Fruit fly (Drosophila melanogaster) whole organism, embryonic: ENCODE results near the gene dysc.

Source experiments
- Asciz ChIP-seq: fragments of 200-800 bp; sonication (Bioruptor generic); optimal IDR thresholded peaks from 2 replicates; lab custom pipeline; 2017; ENCODE audit warnings: missing biosample characterization, mild to moderate bottlenecking, missing genetic modification characterization, missing genetic modification reagents
- CG10147 ChIP-seq: fragments of 200-800 bp; sonication (Bioruptor generic); optimal IDR thresholded peaks from 2 replicates; lab custom pipeline; 2019; ENCODE audit warnings: missing biosample characterization, mild to moderate bottlenecking, missing genetic modification characterization, moderate library complexity
- CG12236 ChIP-seq: fragments of 200-800 bp; sonication (Bioruptor generic); optimal IDR thresholded peaks from 2 replicates; lab custom pipeline; 2016; ENCODE audit warnings: missing biosample characterization, missing genetic modification characterization
- CG12391 ChIP-seq: fragments of 200-800 bp; sonication (Bioruptor generic); optimal IDR thresholded peaks from 3 replicates; lab custom pipeline; 2018; ENCODE audit warnings: missing biosample characterization, mild to moderate bottlenecking, missing genetic modification characterization, moderate library complexity
- CG13296 ChIP-seq: fragments of 200-800 bp; sonication (Bioruptor generic); optimal IDR thresholded peaks from 3 replicates; lab custom pipeline; 2018; ENCODE audit warnings: missing biosample characterization, mild to moderate bottlenecking, missing genetic modification characterization
- CG15514 ChIP-seq: fragments of 200-800 bp; sonication (Bioruptor generic); optimal IDR thresholded peaks from 3 replicates; lab custom pipeline; 2017; ENCODE audit warnings: missing biosample characterization, missing genetic modification characterization, mild to moderate bottlenecking, moderate library complexity, missing genetic modification reagents
- CG17385 ChIP-seq: fragments of 200-800 bp; sonication (Bioruptor generic); optimal IDR thresholded peaks from 3 replicates; lab custom pipeline; 2018; ENCODE audit warnings: missing biosample characterization, mild to moderate bottlenecking, missing genetic modification characterization
- CG18599 ChIP-seq: fragments of 200-800 bp; sonication (Bioruptor generic); optimal IDR thresholded peaks from 3 replicates; lab custom pipeline; 2017; ENCODE audit warnings: missing biosample characterization, missing genetic modification characterization, mild to moderate bottlenecking, moderate library complexity, missing genetic modification reagents
- CG18764 ChIP-seq: fragments of 200-800 bp; sonication (Bioruptor generic); optimal IDR thresholded peaks from 3 replicates; lab custom pipeline; 2016; ENCODE audit warnings: missing biosample characterization, missing genetic modification characterization
- CG2120 ChIP-seq: fragments of 200-800 bp; sonication (Bioruptor generic); optimal IDR thresholded peaks from 3 replicates; lab custom pipeline; 2016; ENCODE audit warnings: missing biosample characterization, missing genetic modification characterization
- CG30431 ChIP-seq: fragments of 200-800 bp; sonication (Bioruptor generic); optimal IDR thresholded peaks from 2 replicates; lab custom pipeline; 2017; ENCODE audit warnings: missing biosample characterization, missing genetic modification characterization
- CG31441 ChIP-seq: fragments of 200-800 bp; sonication (Bioruptor generic); IDR thresholded peaks from 2 replicates; pipeline ENCODE4 v1.3.6; 2022; ENCODE audit warnings: missing biosample characterization, missing genetic modification characterization
- CG34224 ChIP-seq: fragments of 200-800 bp; sonication (Bioruptor generic); IDR thresholded peaks from 3 replicates; pipeline ENCODE4 v1.3.6; 2022; ENCODE audit warnings: missing biosample characterization, missing genetic modification characterization; ENCODE audit not compliant: partially characterized antibody
- CG3847 ChIP-seq: fragments of 200-800 bp; sonication (Bioruptor generic); IDR thresholded peaks from 2 replicates; pipeline ENCODE4 v1.3.6; 2022; ENCODE audit warnings: missing biosample characterization, missing genetic modification characterization
- CG4328 ChIP-seq: fragments of 200-800 bp; sonication (Bioruptor generic); optimal IDR thresholded peaks from 3 replicates; lab custom pipeline; 2017; ENCODE audit warnings: missing biosample characterization, missing genetic modification reagents, missing genetic modification characterization
- CG5180 ChIP-seq: fragments of 200-800 bp; sonication (Bioruptor generic); optimal IDR thresholded peaks from 3 replicates; lab custom pipeline; 2017; ENCODE audit warnings: missing biosample characterization, missing genetic modification characterization, mild to moderate bottlenecking, moderate library complexity, missing genetic modification reagents
- CG6689 ChIP-seq: fragments of 200-800 bp; sonication (Bioruptor generic); IDR thresholded peaks from 2 replicates; pipeline ENCODE4 v1.3.6; 2022; ENCODE audit warnings: missing biosample characterization, missing genetic modification characterization
- CG6813 ChIP-seq: fragments of 200-800 bp; sonication (Bioruptor generic); optimal IDR thresholded peaks from 2 replicates; lab custom pipeline; 2017; ENCODE audit warnings: missing biosample characterization, missing genetic modification characterization, mild to moderate bottlenecking, moderate library complexity, missing genetic modification reagents
- CG7372 ChIP-seq: fragments of 200-800 bp; sonication (Bioruptor generic); IDR thresholded peaks from 2 replicates; pipeline ENCODE4 v1.3.6; 2022; ENCODE audit warnings: missing biosample characterization, missing genetic modification characterization
- CG7839 ChIP-seq: fragments of 200-800 bp; sonication (Bioruptor generic); optimal IDR thresholded peaks from 3 replicates; lab custom pipeline; 2018; ENCODE audit warnings: missing biosample characterization, mild to moderate bottlenecking, missing genetic modification characterization, moderate library complexity
- CG9437 ChIP-seq: fragments of 200-800 bp; sonication (Bioruptor generic); optimal IDR thresholded peaks from 2 replicates; lab custom pipeline; 2018; ENCODE audit warnings: missing biosample characterization, mild to moderate bottlenecking, missing genetic modification characterization
- CHES-1-like ChIP-seq: fragments of 200-800 bp; sonication (Bioruptor generic); optimal IDR thresholded peaks from 2 replicates; lab custom pipeline; 2016; ENCODE audit warnings: missing biosample characterization, missing genetic modification characterization
- CoRest ChIP-seq: fragments of 200-800 bp; sonication (Bioruptor generic); optimal IDR thresholded peaks from 3 replicates; lab custom pipeline; 2018; ENCODE audit warnings: missing biosample characterization, mild to moderate bottlenecking, missing genetic modification characterization, moderate library complexity
- D19A ChIP-seq: fragments of 200-800 bp; optimal IDR thresholded peaks from 3 replicates; lab custom pipeline; 2019; ENCODE audit warnings: missing biosample characterization, mild to moderate bottlenecking, missing genetic modification characterization, moderate library complexity
- Deaf1 ChIP-seq: fragments of 200-800 bp; optimal IDR thresholded peaks from 3 replicates; lab custom pipeline; 2019; ENCODE audit warnings: missing biosample characterization, mild to moderate bottlenecking, missing genetic modification characterization, moderate library complexity
- E2f2 ChIP-seq: fragments of 200-800 bp; sonication (Bioruptor generic); IDR thresholded peaks from 2 replicates; pipeline ENCODE4 v1.3.6; 2022; ENCODE audit warnings: missing biosample characterization, missing genetic modification characterization
- GATAe ChIP-seq: fragments of 200-800 bp; sonication (Bioruptor generic); conservative IDR thresholded peaks from 2 replicates; pipeline ENCODE4 v1.3.6; 2022; ENCODE audit warnings: missing biosample characterization, missing genetic modification characterization
- Meics ChIP-seq: fragments of 200-800 bp; sonication (Bioruptor generic); optimal IDR thresholded peaks from 2 replicates; lab custom pipeline; 2017; ENCODE audit warnings: missing biosample characterization, mild to moderate bottlenecking, missing genetic modification characterization
- Nf-YC ChIP-seq: fragments of 200-800 bp; optimal IDR thresholded peaks from 3 replicates; lab custom pipeline; 2019; ENCODE audit warnings: missing biosample characterization, mild to moderate bottlenecking, missing genetic modification characterization, moderate library complexity
- Ptx1 ChIP-seq: fragments of 200-800 bp; sonication (Bioruptor generic); IDR thresholded peaks from 2 replicates; pipeline ENCODE4 v1.3.6; 2022; ENCODE audit warnings: missing biosample characterization, missing genetic modification characterization
- Sry-β ChIP-seq: fragments of 200-800 bp; sonication (Bioruptor generic); optimal IDR thresholded peaks from 2 replicates; lab custom pipeline; 2018; ENCODE audit warnings: missing biosample characterization, mild to moderate bottlenecking, missing genetic modification characterization, moderate library complexity
- Sry-δ ChIP-seq: fragments of 200-800 bp; sonication (Bioruptor generic); optimal IDR thresholded peaks from 2 replicates; lab custom pipeline; 2016; ENCODE audit warnings: missing biosample characterization, missing genetic modification characterization
- Trl ChIP-seq, 3 experiments: fragments of >200 bp in 2 of 3; fragments of 200-800 bp in 1 of 3; sonication (Bioruptor generic) in 1 of 3; optimal IDR thresholded peaks; 2 replicates in 1 of 3; 3 replicates in 2 of 3; lab custom pipeline; 2016 to 2017; ENCODE audit warnings: missing biosample characterization in 1 of 3, missing genetic modification characterization in 1 of 3
- Vsx1 ChIP-seq: fragments of 200-800 bp; sonication (Bioruptor generic); optimal IDR thresholded peaks from 2 replicates; lab custom pipeline; 2017; ENCODE audit warnings: missing biosample characterization, mild to moderate bottlenecking, missing genetic modification characterization, missing genetic modification reagents
- ara ChIP-seq: fragments of 200-800 bp; sonication (Bioruptor generic); IDR thresholded peaks from 2 replicates; pipeline ENCODE4 v1.3.6; 2022; ENCODE audit warnings: missing biosample characterization, missing genetic modification characterization
- ato ChIP-seq: fragments of 200-800 bp; sonication (Bioruptor generic); IDR thresholded peaks from 2 replicates; pipeline ENCODE4 v1.3.6; 2022; ENCODE audit warnings: missing biosample characterization, missing genetic modification characterization; ENCODE audit not compliant: partially characterized antibody
- caup ChIP-seq: fragments of 200-800 bp; sonication (Bioruptor generic); optimal IDR thresholded peaks from 3 replicates; lab custom pipeline; 2017; ENCODE audit warnings: missing biosample characterization, mild to moderate bottlenecking, missing genetic modification characterization, moderate library complexity; ENCODE audit not compliant: severe bottlenecking
- cwo ChIP-seq: fragments of 200-800 bp; sonication (Bioruptor generic); optimal IDR thresholded peaks from 3 replicates; lab custom pipeline; 2017; ENCODE audit warnings: missing biosample characterization, missing genetic modification characterization, mild to moderate bottlenecking, moderate library complexity, missing genetic modification reagents
- dysf ChIP-seq: fragments of 200-800 bp; sonication (Bioruptor generic); IDR thresholded peaks from 3 replicates; pipeline ENCODE4 v1.3.6; 2022; ENCODE audit warnings: missing biosample characterization, missing genetic modification characterization
- kni ChIP-seq: fragments of 200-800 bp; sonication (Bioruptor generic); optimal IDR thresholded peaks from 3 replicates; lab custom pipeline; 2017; ENCODE audit warnings: mild to moderate bottlenecking, missing biosample characterization, missing genetic modification reagents, missing genetic modification characterization
- lab ChIP-seq: fragments of 200-800 bp; sonication (Bioruptor generic); optimal IDR thresholded peaks from 3 replicates; lab custom pipeline; 2017; ENCODE audit warnings: missing biosample characterization, missing genetic modification characterization, mild to moderate bottlenecking, moderate library complexity, missing genetic modification reagents
- oc ChIP-seq: fragments of 200-800 bp; sonication (Bioruptor generic); optimal IDR thresholded peaks from 2 replicates; lab custom pipeline; 2018; ENCODE audit warnings: missing biosample characterization, mild to moderate bottlenecking, missing genetic modification characterization, moderate library complexity
- sens ChIP-seq: fragments of 200-800 bp; sonication (Bioruptor generic); peaks from one replicate; lab custom pipeline; 2016; ENCODE audit warnings: missing biosample characterization, missing genetic modification characterization
- tgo ChIP-seq: fragments of 200-800 bp; sonication (Bioruptor generic); IDR thresholded peaks from 3 replicates; pipeline ENCODE4 v1.3.6; 2022; ENCODE audit warnings: missing biosample characterization, missing genetic modification characterization
- unpg ChIP-seq: fragments of 200-800 bp; sonication (Bioruptor generic); optimal IDR thresholded peaks from 3 replicates; lab custom pipeline; 2018; ENCODE audit warnings: missing biosample characterization, mild to moderate bottlenecking, missing genetic modification characterization, moderate library complexity

Gene dysc

dm6 chr3L:13903186-13904020 lies at the start of gene dysc (continued):
- TF ChIP-seq Meics (peak; percentile 54), ato (GFP tag; lab: Robert Waterston, UW) (no peak), Vsx1 (GFP tag; lab: Kevin White, UChicago) (no peak), sens (GFP tag; lab: Kevin White, UChicago) (peak; percentile 47), kni (GFP tag; lab: Kevin White, UChicago) (no peak), CG6813 (GFP tag; lab: Kevin White, UChicago) (peak; percentile 4), Nf-YC (tag; lab: Kevin White, UChicago) (peak; percentile 37), CG12236 (GFP tag; lab: Kevin White, UChicago) (no peak), caup (GFP tag; lab: Kevin White, UChicago) (peak; percentile 40), CG3847 (peak; percentile 31; the same call in 1 of the 2 replicates), lab (GFP tag; lab: Kevin White, UChicago) (peak; percentile 64), oc (no peak), CG12391 (peak; percentile 46), CG7839 (tag; lab: Kevin White, UChicago) (peak; percentile 59), CG31441 (0 out of 2 replicates have a peak, but pooled peaks have one; percentile 29), CG10147 (GFP tag; lab: Kevin White, UChicago) (peak; percentile 61), CG7372 (GFP tag; lab: Robert Waterston, UW) (no peak), CG6689 (GFP tag; lab: Robert Waterston, UW) (peak; percentile 23; the same call in 1 of the 2 replicates), Trl (optimal IDR thresholded peaks at IDR 0.05; lab: Kevin White, UChicago) (peak; percentile 5 to 57), Trl (GFP tag; optimal IDR thresholded peaks at IDR 0.05; lab: Kevin White, UChicago) (no peak), CG30431 (GFP tag; lab: Kevin White, UChicago) (no peak), CG9437 (GFP tag; lab: Kevin White, UChicago) (peak; percentile 88), GATAe (GFP tag; lab: Robert Waterston, UW) (no peak), E2f2 (no peak), CG17385 (peak; percentile 49), ara (GFP tag; lab: Robert Waterston, UW) (no peak), dysf (GFP tag; lab: Robert Waterston, UW) (peak; percentile 19; the same call in 2 of the 3 replicates), CoRest (tag; lab: Kevin White, UChicago) (peak; percentile 56), CG4328 (GFP tag; lab: Kevin White, UChicago) (peak; percentile 19), CG18764 (GFP tag; lab: Kevin White, UChicago) (no peak), Sry-δ (GFP tag; lab: Kevin White, UChicago) (no peak), Asciz (GFP tag; lab: Kevin White, UChicago) (no peak), Ptx1 (GFP tag; lab: Robert Waterston, UW) (peak; percentile 11; the same call in 1 of the 2 replicates), D19A (tag; lab: Kevin White, UChicago) (peak; percentile 27), Deaf1 (tag; lab: Kevin White, UChicago) (peak; percentile 66), CG15514 (GFP tag; lab: Kevin White, UChicago) (peak; percentile 16), tgo (GFP tag; lab: Robert Waterston, UW) (peak; percentile 37; the same call in 1 of the 3 replicates), CG18599 (GFP tag; lab: Kevin White, UChicago) (peak; percentile 81), CG5180 (peak; percentile 4), cwo (GFP tag; lab: Kevin White, UChicago) (peak; percentile 34), CHES-1-like (no peak), CG2120 (GFP tag; lab: Kevin White, UChicago) (peak; percentile 10), Sry-β (GFP tag; lab: Kevin White, UChicago) (no peak), CG13296 (peak; percentile 71), unpg (GFP tag; lab: Kevin White, UChicago) (peak; percentile 30), CG34224 (GFP tag; lab: Robert Waterston, UW) (no peak)
